Worm (Caenorhabditis elegans): Measurements from ENCODE around the gene ZK721.4.

ZK721.4 gene

DNA sequence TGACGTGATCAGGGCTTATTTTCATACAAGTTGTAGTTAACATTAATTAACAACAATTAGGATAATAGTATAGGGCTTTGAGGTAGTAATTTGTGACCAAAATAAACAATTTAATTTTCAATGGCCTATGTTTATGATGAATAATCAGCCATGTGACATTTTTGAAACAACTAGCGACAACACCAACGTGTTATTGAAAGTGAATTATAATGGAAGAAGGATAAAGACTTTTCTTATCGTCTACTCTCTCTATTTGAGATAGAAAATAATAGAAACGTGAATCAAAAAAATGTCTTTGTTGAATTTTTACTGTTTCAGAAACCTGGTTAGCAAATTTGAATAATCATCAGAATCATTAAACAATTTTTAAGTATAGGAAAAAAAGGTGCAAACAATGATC, 40.9 kb upstream of the ZK721.4 start:
- TF ChIP-seq hmg-20 (GFP tag; IDR thresholded peaks at IDR 0.05) (no peak), Y67H2A.10 (GFP tag; conservative IDR thresholded peaks at IDR 0.05) (no peak), F22D6.2 (tag; optimal IDR thresholded peaks at IDR 0.05) (no peak), lsy-27 (tag; optimal IDR thresholded peaks at IDR 0.05; ENCODE audit: borderline replicate concordance, insufficient read depth) (no peak), lin-54 (GFP tag; optimal IDR thresholded peaks at IDR 0.05) (no peak), C17E4.6 (GFP tag; IDR thresholded peaks at IDR 0.05) (no peak), ztf-25 (GFP tag; IDR thresholded peaks at IDR 0.05) (no peak), Y79H2A.3 (GFP tag; conservative IDR thresholded peaks at IDR 0.05) (no peak), cebp-2 (GFP tag; IDR thresholded peaks at IDR 0.05) (no peak), pbrm-1 (GFP tag; IDR thresholded peaks at IDR 0.05) (no peak)

DNA sequence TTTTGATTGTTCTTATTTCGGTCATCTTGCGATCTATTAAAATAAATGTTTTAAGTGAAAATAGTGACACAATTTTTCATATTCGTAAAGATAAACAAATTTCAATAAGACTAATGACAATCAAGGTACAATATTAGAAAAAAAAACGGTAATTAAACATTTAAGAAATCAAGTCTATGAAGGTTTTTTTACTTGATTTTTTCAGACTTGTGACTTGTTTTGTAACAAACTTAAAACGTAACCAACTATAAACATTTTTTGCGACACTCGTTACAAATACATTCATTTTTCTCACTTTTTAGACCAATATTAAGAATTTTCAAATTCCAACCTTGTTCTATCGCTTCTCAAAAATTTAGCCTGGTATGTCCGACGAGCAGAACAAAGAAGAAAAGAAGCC, 39.3 kb upstream of the ZK721.4 start, which contains the start of gene M02D8.2:
Gene M02D8.2 (plus strand): TSS at position 301 of the 400 bp plus-strand sequence.
- TF ChIP-seq atf-7 (tag; optimal IDR thresholded peaks at IDR 0.05) = no peak
- TF ChIP-seq Y56A3A.18 (GFP tag; IDR thresholded peaks at IDR 0.05) = no peak
- no peak for TF ChIP-seq unc-62 (GFP tag; optimal IDR thresholded peaks at IDR 0.05)
- TF ChIP-seq rcor-1 (GFP tag; IDR thresholded peaks at IDR 0.05) = no peak

DNA sequence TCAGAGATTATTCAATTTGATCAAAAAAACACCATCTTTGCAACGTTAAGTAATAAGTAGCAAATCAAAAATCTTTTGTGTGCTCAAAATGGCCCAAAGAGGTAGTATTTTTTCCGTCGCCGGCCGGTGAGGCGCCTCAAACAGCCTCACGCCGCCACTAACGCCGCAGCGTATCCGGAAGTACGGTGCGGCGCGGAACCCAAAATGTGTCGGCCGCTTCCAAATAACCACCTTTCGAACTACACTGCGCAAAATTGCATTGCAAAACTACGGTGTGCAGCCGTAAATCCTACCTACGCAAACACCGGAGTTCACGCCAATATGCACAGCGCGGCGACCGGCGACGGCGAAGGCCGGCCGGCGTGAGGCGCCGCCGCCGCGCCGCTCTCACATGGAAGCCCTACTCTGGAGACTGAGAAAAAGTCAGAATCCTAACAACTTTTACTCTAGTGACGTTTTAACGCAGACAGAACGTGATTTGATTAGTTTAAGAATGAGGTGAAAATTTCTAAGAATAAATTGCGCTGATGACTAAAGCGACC, 37.0 kb upstream of the ZK721.4 start:
- TF ChIP-seq pbrm-1 (GFP tag; IDR thresholded peaks at IDR 0.05) = 0 out of 2 replicates have a peak, but pooled peaks have one; percentile 26
- no peak for TF ChIP-seq gei-17 (GFP tag; optimal IDR thresholded peaks at IDR 0.05)
- TF ChIP-seq hrde-1 (tag; optimal IDR thresholded peaks at IDR 0.05; ENCODE audit: borderline replicate concordance) = no peak
- TF ChIP-seq egrh-3 (GFP tag; IDR thresholded peaks at IDR 0.05) = peak; percentile 52; the same call in 1 of the 2 replicates
- peak; percentile 13 for TF ChIP-seq snpc-1.1 (tag; optimal IDR thresholded peaks at IDR 0.05; ENCODE audit: insufficient read depth)
- no peak for TF ChIP-seq B0336.3 (GFP tag; IDR thresholded peaks at IDR 0.05)
- TF ChIP-seq lin-26 (GFP tag; IDR thresholded peaks at IDR 0.05) = 0 out of 2 replicates have a peak, but pooled peaks have one; percentile 8
- no peak for TF ChIP-seq hlh-26 (GFP tag; conservative IDR thresholded peaks at IDR 0.05)
- TF ChIP-seq sptf-2 (GFP tag; optimal IDR thresholded peaks at IDR 0.05) = no peak
- peak; percentile 8 for TF ChIP-seq madf-10 (tag; optimal IDR thresholded peaks at IDR 0.05)
- TF ChIP-seq ceh-79 (tag; optimal IDR thresholded peaks at IDR 0.05) = no peak
- peak; percentile 66 for TF ChIP-seq snpc-4 (GFP tag; optimal IDR thresholded peaks at IDR 0.05)
- peak in 2 of 4 experiments; percentile 88 to 92 for TF ChIP-seq snpc-4 (tag; optimal IDR thresholded peaks at IDR 0.05)
- TF ChIP-seq zfh-2 (GFP tag; conservative IDR thresholded peaks at IDR 0.05) = peak; percentile 91
- no peak for TF ChIP-seq aptf-2 (GFP tag; conservative IDR thresholded peaks at IDR 0.05)

DNA sequence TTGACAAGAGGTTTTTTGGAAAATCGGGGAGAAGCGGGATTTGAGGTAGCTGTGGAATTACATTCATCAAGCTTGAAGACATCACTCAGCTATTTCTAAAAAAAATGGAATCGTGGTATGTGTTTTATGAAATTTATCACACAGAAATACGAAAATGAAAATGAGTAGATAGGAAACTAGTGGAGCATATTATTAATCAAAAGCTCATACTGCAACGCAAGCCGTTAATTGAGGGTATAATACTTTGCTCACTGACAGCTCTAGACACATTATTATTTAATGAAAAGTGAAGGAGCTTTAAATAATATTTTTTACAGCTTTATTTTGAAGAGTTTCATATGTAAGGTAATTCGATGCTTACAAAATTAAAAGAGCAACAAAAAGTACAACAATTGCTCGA, 35.8 kb upstream of the ZK721.4 start, which contains the start of gene M02D8.7:
Gene M02D8.7 (minus strand): TSS at position 101 of the 400 bp plus-strand sequence.
- TF ChIP-seq hlh-12 (tag; optimal IDR thresholded peaks at IDR 0.05) (no peak), pha-4 (tag; optimal IDR thresholded peaks at IDR 0.05) (no peak), ekl-4 (GFP tag; IDR thresholded peaks at IDR 0.05) (no peak), pbrm-1 (GFP tag; IDR thresholded peaks at IDR 0.05) (no peak), ets-4 (GFP tag; optimal IDR thresholded peaks at IDR 0.05) (no peak), aptf-2 (GFP tag; conservative IDR thresholded peaks at IDR 0.05) (no peak), dpff-1 (tag; optimal IDR thresholded peaks at IDR 0.05) (no peak), hmg-1.2 (GFP tag; IDR thresholded peaks at IDR 0.05) (no peak), hmg-20 (GFP tag; IDR thresholded peaks at IDR 0.05) (no peak), efl-1 (GFP tag; optimal IDR thresholded peaks at IDR 0.05) (no peak), dox-1 (GFP tag; IDR thresholded peaks at IDR 0.05) (no peak), Y95B8A.8 (GFP tag; IDR thresholded peaks at IDR 0.05) (no peak), egrh-3 (GFP tag; IDR thresholded peaks at IDR 0.05) (no peak), him-1 (tag; optimal IDR thresholded peaks at IDR 0.05) (no peak), ztf-28 (GFP tag; IDR thresholded peaks at IDR 0.05) (no peak), ztf-3 (GFP tag; optimal IDR thresholded peaks at IDR 0.05) (no peak), lsy-27 (tag; optimal IDR thresholded peaks at IDR 0.05; ENCODE audit: borderline replicate concordance, insufficient read depth) (no peak)

All from whole organism, young adult.